Fruit fly (Drosophila melanogaster) whole organism, embryonic: ENCODE data around the gene CG13314.

ENCODE experiments used
- Abd-B ChIP-seq: fragments of 200-800 bp; sonication (Bioruptor generic); optimal IDR thresholded peaks from 2 replicates; lab custom pipeline; 2018; ENCODE audit warnings: missing biosample characterization, mild to moderate bottlenecking, missing genetic modification characterization, moderate library complexity
- CG15479 ChIP-seq: fragments of 200-800 bp; sonication (Bioruptor generic); optimal IDR thresholded peaks from 3 replicates; lab custom pipeline; 2019; ENCODE audit warnings: missing biosample characterization, mild to moderate bottlenecking, missing genetic modification characterization, moderate library complexity
- CG17802 ChIP-seq: fragments of 200-800 bp; sonication (Bioruptor generic); optimal IDR thresholded peaks from 2 replicates; lab custom pipeline; 2018; ENCODE audit warnings: missing biosample characterization, mild to moderate bottlenecking, missing genetic modification characterization, moderate library complexity
- CG31388 ChIP-seq: fragments of 200-800 bp; sonication (Bioruptor generic); optimal IDR thresholded peaks from 2 replicates; lab custom pipeline; 2016; ENCODE audit warnings: missing biosample characterization, missing genetic modification characterization
- ro ChIP-seq: fragments of 200-800 bp; sonication (Bioruptor generic); IDR thresholded peaks from 2 replicates; pipeline ENCODE4 v1.3.6; 2022; ENCODE audit warnings: missing biosample characterization, missing genetic modification characterization
- toy ChIP-seq: fragments of 200-800 bp; sonication (Bioruptor generic); IDR thresholded peaks from 2 replicates; pipeline ENCODE4 v1.3.6; 2022; ENCODE audit warnings: missing biosample characterization, missing genetic modification characterization

DNA sequence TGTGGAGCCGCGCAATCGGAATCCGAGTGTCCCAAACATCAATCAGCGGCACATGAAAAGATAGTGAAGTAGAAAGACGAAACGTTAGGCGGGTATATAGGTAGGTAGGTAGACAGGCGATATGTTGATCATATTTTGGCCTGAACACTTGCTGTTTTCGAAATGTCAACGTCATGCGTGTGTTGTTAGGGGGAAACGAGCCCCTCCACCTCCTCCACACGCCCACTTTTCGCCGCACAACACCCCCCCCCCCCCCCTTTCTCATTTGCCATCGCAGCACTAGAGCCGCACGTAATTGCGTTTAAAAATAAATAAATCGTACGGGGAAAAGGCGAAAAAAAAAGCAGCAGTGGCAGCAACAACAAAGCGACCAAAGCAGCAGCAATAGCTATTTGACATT, 31.8 kb upstream of the CG13314 start:
- TF ChIP-seq CG15479 (GFP tag; lab: Kevin White, UChicago) (no peak), Abd-B (GFP tag; lab: Kevin White, UChicago) (no peak), toy (GFP tag; lab: Robert Waterston, UW) (no peak), ro (GFP tag; lab: Robert Waterston, UW) (no peak), CG31388 (no peak), CG17802 (tag; lab: Kevin White, UChicago) (no peak)
